Worm (Caenorhabditis elegans): ENCODE data around the gene scl-23.

DNA sequence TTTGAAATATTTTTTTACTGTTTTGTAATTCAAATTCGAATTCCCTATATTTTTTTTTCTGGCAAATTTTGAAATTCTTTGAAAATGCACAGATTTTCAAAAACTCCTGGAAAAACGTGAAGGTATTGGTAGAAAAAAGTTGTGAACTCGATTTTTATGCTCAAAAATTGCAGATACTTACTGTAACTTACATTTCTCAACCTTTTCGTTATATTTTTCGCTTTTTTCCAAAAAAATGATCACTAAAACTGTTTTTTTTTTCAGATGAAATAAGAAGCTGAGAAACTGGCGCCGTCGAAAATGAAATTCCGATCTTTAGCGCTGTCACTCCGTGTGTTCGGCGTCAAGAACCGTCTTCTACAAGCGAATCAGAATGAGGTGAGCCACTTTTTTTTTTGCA lies 13.8 kb downstream of the scl-23 start, which contains the start of gene T05C7.8:
- TF ChIP-seq npax-4 (tag; optimal IDR thresholded peaks at IDR 0.05) (no peak), F13H6.1 (tag; optimal IDR thresholded peaks at IDR 0.05) (no peak), C38D4.7 (GFP tag; optimal IDR thresholded peaks at IDR 0.05) (no peak)

Measured in whole organism, late embryonic.